Fruit fly (Drosophila melanogaster): ENCODE data around the gene CG5823.

CG5823 gene

dm6 chr3R:17502862-17503261 lies 31.5 kb downstream of the CG5823 start:
- TF ChIP-seq dsf (GFP tag; optimal IDR thresholded peaks at IDR 0.05; ENCODE audit: borderline replicate concordance): no peak
- no peak for TF ChIP-seq woc (GFP tag; optimal IDR thresholded peaks at IDR 0.05)
- TF ChIP-seq Vsx2 (GFP tag; optimal IDR thresholded peaks at IDR 0.05; ENCODE audit: partially characterized antibody): no peak
- no peak for TF ChIP-seq h (GFP tag; optimal IDR thresholded peaks at IDR 0.05)
- no peak for TF ChIP-seq usp (GFP tag; optimal IDR thresholded peaks at IDR 0.05)
- no peak for TF ChIP-seq Abd-B (GFP tag; optimal IDR thresholded peaks at IDR 0.05)
- no peak for TF ChIP-seq OdsH (GFP tag; optimal IDR thresholded peaks at IDR 0.05)
- no peak for TF ChIP-seq CG9705 (GFP tag; optimal IDR thresholded peaks at IDR 0.05)
- TF ChIP-seq fru (GFP tag; optimal IDR thresholded peaks at IDR 0.05): peak; percentile 10
- TF ChIP-seq rgr (GFP tag; optimal IDR thresholded peaks at IDR 0.05): no peak
- no peak for TF ChIP-seq GATAd (GFP tag; optimal IDR thresholded peaks at IDR 0.05)
- TF ChIP-seq Dfd (GFP tag; optimal IDR thresholded peaks at IDR 0.05): no peak
- TF ChIP-seq CG32264 (GFP tag; optimal IDR thresholded peaks at IDR 0.05): no peak
- no peak for TF ChIP-seq CrebA (GFP tag; optimal IDR thresholded peaks at IDR 0.05; ENCODE audit: borderline replicate concordance)
- no peak for TF ChIP-seq Myc (optimal IDR thresholded peaks at IDR 0.05)
- peak in 1 of 2 experiments; percentile 12 for TF ChIP-seq foxo (GFP tag; optimal IDR thresholded peaks at IDR 0.05)
- no peak for TF ChIP-seq sage (GFP tag; optimal IDR thresholded peaks at IDR 0.05)
- TF ChIP-seq HLH106 (tag; optimal IDR thresholded peaks at IDR 0.05): peak; percentile 6
- no peak for TF ChIP-seq dl (GFP tag; optimal IDR thresholded peaks at IDR 0.05; ENCODE audit: insufficient read depth in 1 of 2, partially characterized antibody in 2 of 2)
- TF ChIP-seq br (GFP tag; optimal IDR thresholded peaks at IDR 0.05): no peak
- TF ChIP-seq Mio (GFP tag; optimal IDR thresholded peaks at IDR 0.05): no peak
- no peak for TF ChIP-seq Sp1 (GFP tag; optimal IDR thresholded peaks at IDR 0.05)

DNA sequence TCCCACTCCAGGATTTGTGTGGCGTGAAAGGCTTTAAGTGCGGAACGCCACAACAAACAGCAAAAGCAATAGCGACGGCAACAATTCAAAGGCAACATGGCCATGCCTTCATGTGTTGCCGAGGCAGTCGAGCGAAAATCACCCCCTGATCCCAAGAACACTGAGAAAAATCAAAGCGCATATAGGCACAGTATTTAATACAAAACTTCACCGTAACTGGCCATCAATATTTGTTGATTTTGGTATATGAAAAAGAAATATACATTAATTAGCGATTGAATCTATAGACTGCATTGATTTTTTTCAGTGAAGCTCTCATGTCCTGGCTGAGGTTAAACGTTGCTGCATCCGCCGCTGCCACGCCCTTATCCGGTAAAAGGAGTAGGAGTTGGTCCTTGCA lies 33.3 kb downstream of the CG5823 start:
- TF ChIP-seq Rel (GFP tag; optimal IDR thresholded peaks at IDR 0.05) (no peak), Rel (tag; optimal IDR thresholded peaks at IDR 0.05) (no peak), OdsH (GFP tag; optimal IDR thresholded peaks at IDR 0.05) (peak; percentile 58), sv (GFP tag; optimal IDR thresholded peaks at IDR 0.05) (no peak), psq (GFP tag; optimal IDR thresholded peaks at IDR 0.05) (peak; percentile 45), dl (GFP tag; optimal IDR thresholded peaks at IDR 0.05; ENCODE audit: insufficient read depth in 1 of 2, partially characterized antibody in 2 of 2) (no peak), N (GFP tag; optimal IDR thresholded peaks at IDR 0.05) (no peak), Jra (GFP tag; optimal IDR thresholded peaks at IDR 0.05) (peak; percentile 22), GATAd (GFP tag; optimal IDR thresholded peaks at IDR 0.05) (no peak), tai (GFP tag; optimal IDR thresholded peaks at IDR 0.05) (no peak), Hr83 (GFP tag; optimal IDR thresholded peaks at IDR 0.05; ENCODE audit: poor library complexity, severe bottlenecking) (no peak), brk (GFP tag; optimal IDR thresholded peaks at IDR 0.05) (peak; percentile 45), jim (GFP tag; optimal IDR thresholded peaks at IDR 0.05) (no peak), ey (GFP tag; optimal IDR thresholded peaks at IDR 0.05) (peak; percentile 78), Myc (optimal IDR thresholded peaks at IDR 0.05) (no peak), h (GFP tag; optimal IDR thresholded peaks at IDR 0.05) (peak; percentile 73), sage (GFP tag; optimal IDR thresholded peaks at IDR 0.05) (no peak), foxo (GFP tag; optimal IDR thresholded peaks at IDR 0.05) (peak in 1 of 2 experiments; percentile 68), lola (GFP tag; optimal IDR thresholded peaks at IDR 0.05) (no peak), fru (GFP tag; optimal IDR thresholded peaks at IDR 0.05) (peak; percentile 73), rgr (GFP tag; optimal IDR thresholded peaks at IDR 0.05) (peak; percentile 71), dmrt93B (GFP tag; optimal IDR thresholded peaks at IDR 0.05) (peak; percentile 24), Dfd (GFP tag; optimal IDR thresholded peaks at IDR 0.05) (no peak), CG32264 (GFP tag; optimal IDR thresholded peaks at IDR 0.05) (no peak), Dif (GFP tag; optimal IDR thresholded peaks at IDR 0.05; ENCODE audit: partially characterized antibody) (no peak), Mio (GFP tag; optimal IDR thresholded peaks at IDR 0.05) (no peak), pan (optimal IDR thresholded peaks at IDR 0.05) (no peak), Hr78 (GFP tag; optimal IDR thresholded peaks at IDR 0.05) (no peak), Hnf4 (GFP tag; optimal IDR thresholded peaks at IDR 0.05) (peak; percentile 53), Abd-B (GFP tag; optimal IDR thresholded peaks at IDR 0.05) (no peak), HLH106 (tag; optimal IDR thresholded peaks at IDR 0.05) (peak; percentile 70), CrebA (GFP tag; optimal IDR thresholded peaks at IDR 0.05; ENCODE audit: borderline replicate concordance) (no peak), woc (GFP tag; optimal IDR thresholded peaks at IDR 0.05) (peak; percentile 43), dsf (GFP tag; optimal IDR thresholded peaks at IDR 0.05; ENCODE audit: borderline replicate concordance) (no peak), CG9705 (GFP tag; optimal IDR thresholded peaks at IDR 0.05) (peak; percentile 29), Vsx2 (GFP tag; optimal IDR thresholded peaks at IDR 0.05; ENCODE audit: partially characterized antibody) (no peak), usp (GFP tag; optimal IDR thresholded peaks at IDR 0.05) (no peak), br (GFP tag; optimal IDR thresholded peaks at IDR 0.05) (peak; percentile 61), Sp1 (GFP tag; optimal IDR thresholded peaks at IDR 0.05) (peak; percentile 63)
